Fruit fly (Drosophila melanogaster) whole organism, embryonic: ENCODE results near the gene CG15422.

ENCODE experiments used
- BEAF-32 ChIP-seq: fragments of 200-800 bp; sonication (Bioruptor generic); optimal IDR thresholded peaks from 3 replicates; lab custom pipeline; 2017; ENCODE audit warnings: missing biosample characterization, missing genetic modification characterization, mild to moderate bottlenecking, moderate library complexity, missing genetic modification reagents
- CG11560 ChIP-seq: fragments of 200-800 bp; sonication (Bioruptor generic); IDR thresholded peaks from 3 replicates; pipeline ENCODE4 v1.3.6; 2022; ENCODE audit warnings: missing biosample characterization, missing genetic modification characterization
- CG11696 ChIP-seq: fragments of 200-800 bp; sonication (Bioruptor generic); IDR thresholded peaks from 2 replicates; pipeline ENCODE4 v1.3.6; 2022; ENCODE audit warnings: missing biosample characterization, missing genetic modification characterization
- CG12071 ChIP-seq: fragments of 200-800 bp; sonication (Bioruptor generic); optimal IDR thresholded peaks from 3 replicates; lab custom pipeline; 2018; ENCODE audit warnings: missing biosample characterization, mild to moderate bottlenecking, missing genetic modification characterization
- CG14860 ChIP-seq: fragments of 200-800 bp; sonication (Bioruptor generic); IDR thresholded peaks from 3 replicates; pipeline ENCODE4 v1.3.6; 2022; ENCODE audit warnings: missing biosample characterization, missing genetic modification characterization; ENCODE audit not compliant: partially characterized antibody
- CG14965 ChIP-seq: fragments of 200-800 bp; sonication (Bioruptor generic); optimal IDR thresholded peaks from 2 replicates; lab custom pipeline; 2016; ENCODE audit warnings: missing biosample characterization, missing genetic modification characterization, borderline replicate concordance
- CG16779 ChIP-seq: fragments of 200-800 bp; sonication (Bioruptor generic); IDR thresholded peaks from 2 replicates; pipeline ENCODE4 v1.3.6; 2022; ENCODE audit warnings: missing biosample characterization, missing genetic modification characterization
- CG16863 ChIP-seq: fragments of 200-800 bp; sonication (Bioruptor generic); optimal IDR thresholded peaks from 3 replicates; lab custom pipeline; 2016; ENCODE audit warnings: missing biosample characterization, missing genetic modification characterization
- CG30431 ChIP-seq: fragments of 200-800 bp; sonication (Bioruptor generic); optimal IDR thresholded peaks from 2 replicates; lab custom pipeline; 2017; ENCODE audit warnings: missing biosample characterization, missing genetic modification characterization
- CG32772 ChIP-seq: fragments of 200-800 bp; sonication (Bioruptor generic); IDR thresholded peaks from 2 replicates; pipeline ENCODE4 v1.3.6; 2022; ENCODE audit warnings: missing biosample characterization, missing genetic modification characterization
- CG3847 ChIP-seq: fragments of 200-800 bp; sonication (Bioruptor generic); IDR thresholded peaks from 2 replicates; pipeline ENCODE4 v1.3.6; 2022; ENCODE audit warnings: missing biosample characterization, missing genetic modification characterization
- CG6683 ChIP-seq: fragments of 200-800 bp; sonication (Bioruptor generic); optimal IDR thresholded peaks from 2 replicates; lab custom pipeline; 2017; ENCODE audit warnings: missing biosample characterization, mild to moderate bottlenecking, missing genetic modification characterization, missing genetic modification reagents
- CG6813 ChIP-seq: fragments of 200-800 bp; sonication (Bioruptor generic); optimal IDR thresholded peaks from 2 replicates; lab custom pipeline; 2017; ENCODE audit warnings: missing biosample characterization, missing genetic modification characterization, mild to moderate bottlenecking, moderate library complexity, missing genetic modification reagents
- CG8281 ChIP-seq: fragments of 200-800 bp; sonication (Bioruptor generic); optimal IDR thresholded peaks from 2 replicates; lab custom pipeline; 2018; ENCODE audit warnings: missing biosample characterization, mild to moderate bottlenecking, missing genetic modification characterization, moderate library complexity
- CG9727 ChIP-seq: fragments of 200-800 bp; sonication (Bioruptor generic); optimal IDR thresholded peaks from 3 replicates; lab custom pipeline; 2017; ENCODE audit warnings: missing biosample characterization, mild to moderate bottlenecking, missing genetic modification characterization
- E2f1 ChIP-seq: fragments of 200-800 bp; sonication (Bioruptor generic); IDR thresholded peaks from 2 replicates; pipeline ENCODE4 v1.3.6; 2022; ENCODE audit warnings: missing biosample characterization, missing genetic modification characterization
- Elba2 ChIP-seq: fragments of 200-800 bp; sonication (Bioruptor generic); optimal IDR thresholded peaks from 3 replicates; lab custom pipeline; 2016; ENCODE audit warnings: missing biosample characterization, missing genetic modification characterization
- Ets97D ChIP-seq: fragments of 200-800 bp; sonication (Bioruptor generic); optimal IDR thresholded peaks from 3 replicates; lab custom pipeline; 2016; ENCODE audit warnings: missing biosample characterization, missing genetic modification characterization
- HLH3B ChIP-seq: fragments of 200-800 bp; sonication (Bioruptor generic); IDR thresholded peaks from 2 replicates; pipeline ENCODE4 v1.3.6; 2022; ENCODE audit warnings: missing biosample characterization, missing genetic modification characterization
- MBD-R2 ChIP-seq: fragments of 200-800 bp; sonication (Bioruptor generic); IDR thresholded peaks from 2 replicates; pipeline ENCODE4 v1.3.6; 2022; ENCODE audit warnings: missing biosample characterization, missing genetic modification characterization
- NC2β ChIP-seq: fragments of 200-800 bp; sonication (Bioruptor generic); optimal IDR thresholded peaks from 2 replicates; lab custom pipeline; 2016; ENCODE audit warnings: missing biosample characterization, missing genetic modification characterization
- Nf-YA ChIP-seq: fragments of 200-800 bp; sonication (Bioruptor generic); IDR thresholded peaks from 2 replicates; pipeline ENCODE4 v1.3.6; 2022; ENCODE audit warnings: missing biosample characterization, missing genetic modification characterization
- Poxn ChIP-seq: fragments of 200-800 bp; sonication (Bioruptor generic); IDR thresholded peaks from 2 replicates; pipeline ENCODE4 v1.3.6; 2022; ENCODE audit warnings: missing biosample characterization, missing genetic modification characterization
- Rx ChIP-seq: fragments of 200-800 bp; sonication (Bioruptor generic); IDR thresholded peaks from 2 replicates; pipeline ENCODE4 v1.3.6; 2022; ENCODE audit warnings: missing biosample characterization, missing genetic modification characterization
- Scr ChIP-seq: fragments of 200-800 bp; sonication (Bioruptor generic); IDR thresholded peaks from 2 replicates; pipeline ENCODE4 v1.3.6; 2022; ENCODE audit warnings: missing biosample characterization, missing genetic modification characterization; ENCODE audit not compliant: partially characterized antibody
- Spps ChIP-seq: fragments of 200-800 bp; sonication (Bioruptor generic); optimal IDR thresholded peaks from 2 replicates; lab custom pipeline; 2018; ENCODE audit warnings: missing biosample characterization, mild to moderate bottlenecking, missing genetic modification characterization
- Stat92E ChIP-seq, 3 experiments: fragments of >200 bp in 2 of 3; fragments of 200-800 bp in 1 of 3; sonication (Bioruptor generic) in 1 of 3; optimal IDR thresholded peaks; 2 replicates each; lab custom pipeline; 2017 to 2019; ENCODE audit warnings: missing biosample characterization in 3 of 3, missing genetic modification characterization in 3 of 3, mild to moderate bottlenecking in 1 of 3, moderate library complexity in 1 of 3
- Usf ChIP-seq: fragments of 200-800 bp; sonication (Bioruptor generic); optimal IDR thresholded peaks from 2 replicates; lab custom pipeline; 2017; ENCODE audit warnings: missing genotype, missing biosample characterization, missing genetic modification characterization
- Xbp1 ChIP-seq: fragments of 200-800 bp; sonication (Bioruptor generic); optimal IDR thresholded peaks from 3 replicates; lab custom pipeline; 2016; ENCODE audit warnings: missing biosample characterization, mild to moderate bottlenecking, missing genetic modification characterization
- ab ChIP-seq: fragments of 200-800 bp; sonication (Bioruptor generic); optimal IDR thresholded peaks from 2 replicates; lab custom pipeline; 2016; ENCODE audit warnings: missing biosample characterization, missing genetic modification characterization
- btn ChIP-seq: fragments of 200-800 bp; sonication (Bioruptor generic); optimal IDR thresholded peaks from 2 replicates; lab custom pipeline; 2016; ENCODE audit warnings: missing biosample characterization, missing genetic modification characterization
- chm ChIP-seq: fragments of 200-800 bp; sonication (Bioruptor generic); IDR thresholded peaks from 2 replicates; pipeline ENCODE4 v1.3.6; 2022; ENCODE audit warnings: missing biosample characterization, missing genetic modification characterization
- dati ChIP-seq: fragments of 200-800 bp; sonication (Bioruptor generic); IDR thresholded peaks from 2 replicates; pipeline ENCODE4 v1.3.6; 2022; ENCODE audit warnings: missing biosample characterization, missing genetic modification characterization
- en ChIP-seq: fragments of 200-800 bp; sonication (Bioruptor generic); optimal IDR thresholded peaks from 2 replicates; lab custom pipeline; 2016; ENCODE audit warnings: missing biosample characterization, missing genetic modification characterization
- eve ChIP-seq, 2 experiments: fragments of >200 bp; optimal IDR thresholded peaks; 2 replicates each; lab custom pipeline; 2017; ENCODE audit warnings: missing biosample characterization in 2 of 2, missing genetic modification characterization in 2 of 2
- fd102C ChIP-seq: fragments of 200-800 bp; sonication (Bioruptor generic); optimal IDR thresholded peaks from 2 replicates; lab custom pipeline; 2018; ENCODE audit warnings: missing biosample characterization, mild to moderate bottlenecking, missing genetic modification characterization, moderate library complexity
- hkb ChIP-seq, 2 experiments: fragments of 200-800 bp in 1 of 2; fragments of >200 bp in 1 of 2; sonication (Bioruptor generic) in 1 of 2; IDR thresholded peaks in 1 of 2; optimal IDR thresholded peaks in 1 of 2; 2 replicates each; pipeline versions ENCODE4 v1.3.6 to Lab custom; 2017 to 2022; ENCODE audit warnings: missing biosample characterization in 1 of 2, missing genetic modification characterization in 1 of 2
- kay ChIP-seq: fragments of 200-800 bp; sonication (Bioruptor generic); optimal IDR thresholded peaks from 2 replicates; lab custom pipeline; 2016; ENCODE audit warnings: missing biosample characterization, missing genetic modification characterization
- lab ChIP-seq: fragments of 200-800 bp; sonication (Bioruptor generic); optimal IDR thresholded peaks from 3 replicates; lab custom pipeline; 2017; ENCODE audit warnings: missing biosample characterization, missing genetic modification characterization, mild to moderate bottlenecking, moderate library complexity, missing genetic modification reagents
- mirr ChIP-seq: fragments of 200-800 bp; sonication (Bioruptor generic); optimal IDR thresholded peaks from 3 replicates; lab custom pipeline; 2018; ENCODE audit warnings: missing biosample characterization, mild to moderate bottlenecking, missing genetic modification characterization
- p53 ChIP-seq: fragments of 200-800 bp; sonication (Bioruptor generic); optimal IDR thresholded peaks from 2 replicates; lab custom pipeline; 2016; ENCODE audit warnings: missing biosample characterization, missing genetic modification characterization
- pros ChIP-seq: fragments of 200-800 bp; sonication (Bioruptor generic); optimal IDR thresholded peaks from 3 replicates; lab custom pipeline; 2019; ENCODE audit warnings: missing biosample characterization, mild to moderate bottlenecking, missing genetic modification characterization, moderate library complexity
- ro ChIP-seq: fragments of 200-800 bp; sonication (Bioruptor generic); IDR thresholded peaks from 2 replicates; pipeline ENCODE4 v1.3.6; 2022; ENCODE audit warnings: missing biosample characterization, missing genetic modification characterization
- row ChIP-seq: fragments of 200-800 bp; sonication (Bioruptor generic); IDR thresholded peaks from 3 replicates; pipeline ENCODE4 v1.3.6; 2022; ENCODE audit warnings: missing biosample characterization, missing genetic modification characterization
- sens-2 ChIP-seq: fragments of 200-800 bp; sonication (Bioruptor generic); IDR thresholded peaks from 2 replicates; pipeline ENCODE4 v1.3.6; 2022; ENCODE audit warnings: missing biosample characterization, missing genetic modification characterization
- slou ChIP-seq: fragments of 200-800 bp; sonication (Bioruptor generic); optimal IDR thresholded peaks from 3 replicates; lab custom pipeline; 2016; ENCODE audit warnings: missing biosample characterization, missing genetic modification characterization
- stwl ChIP-seq: fragments of 200-800 bp; sonication (Bioruptor generic); optimal IDR thresholded peaks from 3 replicates; lab custom pipeline; 2018; ENCODE audit warnings: missing biosample characterization, mild to moderate bottlenecking, missing genetic modification characterization, moderate library complexity
- tap ChIP-seq: fragments of 200-800 bp; optimal IDR thresholded peaks from 3 replicates; lab custom pipeline; 2019; ENCODE audit warnings: missing biosample characterization, mild to moderate bottlenecking, missing genetic modification characterization, moderate library complexity
- tin ChIP-seq: fragments of 200-800 bp; sonication (Bioruptor generic); optimal IDR thresholded peaks from 3 replicates; lab custom pipeline; 2016; ENCODE audit warnings: missing biosample characterization, missing genetic modification characterization
- wek ChIP-seq: fragments of 200-800 bp; sonication (Bioruptor generic); optimal IDR thresholded peaks from 3 replicates; lab custom pipeline; 2018; ENCODE audit warnings: missing biosample characterization, mild to moderate bottlenecking, missing genetic modification characterization, moderate library complexity

Gene CG15422

DNA sequence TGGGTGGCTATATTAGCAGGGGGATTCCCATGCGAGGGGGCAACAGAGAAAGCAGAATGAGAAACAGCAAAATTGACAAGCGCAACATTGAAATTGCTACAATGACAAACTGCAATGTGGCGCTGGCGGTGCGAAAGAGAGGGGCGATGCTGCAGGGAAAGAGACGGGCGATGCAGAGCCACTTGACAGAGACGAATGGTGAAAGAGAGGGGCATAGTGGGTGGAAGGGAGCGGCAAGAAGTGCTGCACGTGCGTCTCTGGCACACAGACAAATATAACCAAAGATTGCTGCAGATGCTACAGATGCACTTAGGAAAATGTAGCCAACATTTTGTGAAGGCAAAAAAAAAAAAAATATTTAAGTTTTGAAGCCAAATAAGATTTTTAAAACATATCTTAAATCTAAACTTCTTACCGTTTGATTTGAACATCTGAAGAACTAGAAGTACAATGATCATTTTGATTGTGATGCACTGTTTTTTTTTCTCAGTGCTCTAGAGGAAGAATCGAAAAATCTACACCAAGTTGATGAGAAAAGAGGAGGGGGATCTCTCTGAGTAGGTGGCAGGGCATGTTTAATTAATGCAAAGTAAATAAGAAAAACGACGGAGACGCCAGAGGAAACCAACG lies 40.5 kb downstream of the CG15422 start (continued):
- TF ChIP-seq tap (peak; percentile 27), wek (no peak), BEAF-32 (GFP tag; lab: Kevin White, UChicago) (no peak), fd102C (GFP tag; lab: Kevin White, UChicago) (no peak), CG11696 (GFP tag; lab: Robert Waterston, UW) (no peak), Xbp1 (GFP tag; lab: Kevin White, UChicago) (peak; percentile 39), MBD-R2 (GFP tag; lab: Robert Waterston, UW) (no peak), tin (GFP tag; lab: Kevin White, UChicago) (peak; percentile 51), E2f1 (0 out of 2 replicates have a peak, but pooled peaks have one; percentile 48), CG16863 (GFP tag; lab: Kevin White, UChicago) (peak; percentile 54), hkb (optimal IDR thresholded peaks at IDR 0.05; lab: Kevin White, UChicago) (no peak), hkb (GFP tag; IDR thresholded peaks at IDR 0.05; lab: Robert Waterston, UW) (peak; percentile 74), ro (peak; percentile 17; the same call in 1 of the 2 replicates), Nf-YA (no peak), en (GFP tag; lab: Kevin White, UChicago) (no peak), CG11560 (no peak), CG6683 (no peak), CG14965 (GFP tag; lab: Kevin White, UChicago) (no peak), Poxn (no peak), Spps (tag; lab: Kevin White, UChicago) (peak; percentile 58), eve (GFP tag; optimal IDR thresholded peaks at IDR 0.05; lab: Kevin White, UChicago) (peak in 1 of 2 experiments; percentile 66), CG9727 (GFP tag; lab: Kevin White, UChicago) (peak; percentile 69), Rx (peak; percentile 46), Usf (GFP tag; lab: Kevin White, UChicago) (no peak), Elba2 (GFP tag; lab: Kevin White, UChicago) (no peak), slou (GFP tag; lab: Kevin White, UChicago) (no peak), stwl (tag; lab: Kevin White, UChicago) (peak; percentile 5), lab (GFP tag; lab: Kevin White, UChicago) (peak; percentile 20), kay (no peak), pros (GFP tag; lab: Kevin White, UChicago) (no peak), dati (GFP tag; lab: Robert Waterston, UW) (no peak), NC2β (GFP tag; lab: Kevin White, UChicago) (peak; percentile 75), Ets97D (GFP tag; lab: Kevin White, UChicago) (no peak), btn (GFP tag; lab: Kevin White, UChicago) (no peak), HLH3B (GFP tag; lab: Robert Waterston, UW) (peak; percentile 73), CG8281 (tag; lab: Kevin White, UChicago) (no peak), row (GFP tag; lab: Robert Waterston, UW) (peak; percentile 70), CG30431 (GFP tag; lab: Kevin White, UChicago) (peak; percentile 35), CG16779 (GFP tag; lab: Robert Waterston, UW) (no peak), sens-2 (GFP tag; lab: Robert Waterston, UW) (peak; percentile 31; the same call in 1 of the 2 replicates), CG3847 (GFP tag; lab: Robert Waterston, UW) (no peak), CG14860 (GFP tag; lab: Robert Waterston, UW) (no peak), p53 (GFP tag; lab: Kevin White, UChicago) (no peak), CG6813 (no peak), Scr (GFP tag; lab: Robert Waterston, UW) (no peak), CG12071 (GFP tag; lab: Kevin White, UChicago) (no peak), mirr (GFP tag; lab: Kevin White, UChicago) (no peak), CG32772 (GFP tag; lab: Robert Waterston, UW) (peak; percentile 79), ab (GFP tag; lab: Kevin White, UChicago) (no peak), chm (0 out of 2 replicates have a peak, but pooled peaks have one; percentile 29), Stat92E (GFP tag; optimal IDR thresholded peaks at IDR 0.05; lab: Kevin White, UChicago) (no peak)
